Fruit fly (Drosophila melanogaster) whole organism, adult: ENCODE data around the gene Vti1a.

Experiments
- CG12768 ChIP-seq: fragments of 200-800 bp; sonication (Bioruptor generic); optimal IDR thresholded peaks from 2 replicates; lab custom pipeline; 2017; ENCODE audit warnings: missing biosample characterization, missing genetic modification characterization, mild to moderate bottlenecking, moderate library complexity, missing genetic modification reagents
- CG14711 ChIP-seq: fragments of 200-800 bp; sonication (Bioruptor generic); optimal IDR thresholded peaks from 2 replicates; lab custom pipeline; 2018; ENCODE audit warnings: missing biosample characterization, mild to moderate bottlenecking, missing genetic modification characterization, moderate library complexity
- CG1620 ChIP-seq: fragments of 200-800 bp; sonication (Bioruptor generic); optimal IDR thresholded peaks from 2 replicates; lab custom pipeline; 2016; ENCODE audit warnings: missing biosample characterization, missing genetic modification characterization
- CG33017 ChIP-seq: fragments of 200-800 bp; sonication (Bioruptor generic); optimal IDR thresholded peaks from 2 replicates; lab custom pipeline; 2018; ENCODE audit warnings: missing biosample characterization, mild to moderate bottlenecking, missing genetic modification characterization, moderate library complexity
- CG7045 ChIP-seq: fragments of 200-800 bp; sonication (Bioruptor generic); optimal IDR thresholded peaks from 2 replicates; lab custom pipeline; 2017; ENCODE audit warnings: missing biosample characterization, mild to moderate bottlenecking, missing genetic modification characterization
- Clk ChIP-seq: fragments of 200-800 bp; sonication (Bioruptor generic); optimal IDR thresholded peaks from 2 replicates; lab custom pipeline; 2017; ENCODE audit warnings: missing biosample characterization, missing genetic modification characterization
- Crg-1 ChIP-seq: fragments of 200-800 bp; sonication (Bioruptor generic); optimal IDR thresholded peaks from 2 replicates; lab custom pipeline; 2016; ENCODE audit warnings: missing biosample characterization, missing genetic modification characterization
- Mnt ChIP-seq: fragments of 200-800 bp; sonication (Bioruptor generic); optimal IDR thresholded peaks from 2 replicates; lab custom pipeline; 2016; ENCODE audit warnings: missing biosample characterization, mild to moderate bottlenecking, missing genetic modification characterization
- bab1 ChIP-seq: fragments of 200-800 bp; sonication (Bioruptor generic); optimal IDR thresholded peaks from 3 replicates; lab custom pipeline; 2019; ENCODE audit warnings: missing biosample characterization, mild to moderate bottlenecking, missing genetic modification characterization, moderate library complexity
- cic ChIP-seq: fragments of 200-800 bp; sonication (Bioruptor generic); optimal IDR thresholded peaks from 2 replicates; lab custom pipeline; 2017; ENCODE audit warnings: missing biosample characterization, mild to moderate bottlenecking, missing genetic modification characterization, moderate library complexity
- kay ChIP-seq: fragments of 200-800 bp; sonication (Bioruptor generic); peaks from one replicate; lab custom pipeline; 2016; ENCODE audit warnings: missing biosample characterization, missing genetic modification characterization, borderline replicate concordance
- ovo ChIP-seq: fragments of 200-800 bp; sonication (Bioruptor generic); optimal IDR thresholded peaks from 2 replicates; lab custom pipeline; 2016; ENCODE audit warnings: missing biosample characterization, missing genetic modification characterization
- pad ChIP-seq: fragments of 200-800 bp; sonication (Bioruptor generic); optimal IDR thresholded peaks from 3 replicates; lab custom pipeline; 2017; ENCODE audit warnings: missing biosample characterization, missing genetic modification characterization, mild to moderate bottlenecking, moderate library complexity, missing genetic modification reagents
- tj ChIP-seq: fragments of 200-800 bp; sonication (Bioruptor generic); optimal IDR thresholded peaks from 3 replicates; lab custom pipeline; 2017; ENCODE audit warnings: missing biosample characterization, mild to moderate bottlenecking, missing genetic modification characterization, moderate library complexity

DNA sequence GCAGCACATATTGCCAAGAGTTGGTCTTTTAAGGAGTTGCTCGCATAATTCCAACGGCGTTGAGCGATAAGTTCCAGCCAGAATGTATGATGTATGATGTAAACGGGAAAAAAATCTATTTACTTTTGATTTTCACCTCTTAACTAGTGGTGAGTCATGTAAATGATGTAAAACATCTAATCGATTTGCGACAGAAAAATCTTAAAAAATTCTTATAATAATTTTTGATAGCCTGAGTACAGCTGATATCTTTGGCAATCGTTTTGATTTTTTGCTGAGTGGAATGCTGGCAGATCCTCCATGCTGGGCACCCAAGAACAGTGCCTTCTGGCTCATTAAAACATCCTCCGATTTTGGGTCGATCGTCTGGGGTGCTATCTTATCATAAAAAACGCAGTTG is 26.2 kb downstream of the Vti1a start:
- TF ChIP-seq kay (no peak), CG14711 (no peak), Mnt (GFP tag; lab: Kevin White, UChicago) (no peak), CG1620 (GFP tag; lab: Kevin White, UChicago) (no peak), pad (GFP tag; lab: Kevin White, UChicago) (no peak), tj (no peak), Clk (GFP tag; lab: Kevin White, UChicago) (no peak), Crg-1 (GFP tag; lab: Kevin White, UChicago) (no peak), CG33017 (tag; lab: Kevin White, UChicago) (no peak), cic (GFP tag; lab: Kevin White, UChicago) (no peak), CG7045 (GFP tag; lab: Kevin White, UChicago) (no peak), ovo (no peak), bab1 (GFP tag; lab: Kevin White, UChicago) (no peak), CG12768 (GFP tag; lab: Kevin White, UChicago) (no peak)
